Worm (Caenorhabditis elegans) whole organism, L1 larva: Measurements from ENCODE around the gene pfut-1.
A peak's percentile ranks its signal among the peaks of the same experiment; 100 is the strongest.

Source experiments
- C16A3.4 ChIP-seq: fragments of 150-350 bp; optimal IDR thresholded peaks from 2 replicates; lab custom pipeline; 2014; ENCODE audit warnings: missing biosample characterization, missing genetic modification characterization
- alr-1 ChIP-seq: fragments of 200-800 bp; sonication (Bioruptor generic); optimal IDR thresholded peaks from 2 replicates; lab custom pipeline; 2018; ENCODE audit warnings: borderline replicate concordance, mild to moderate bottlenecking, missing genetic modification characterization, missing compliant biosample characterization
- aly-2 ChIP-seq: fragments of 150-350 bp; optimal IDR thresholded peaks from 2 replicates; lab custom pipeline; 2014; ENCODE audit warnings: missing biosample characterization, missing genetic modification characterization
- ceh-8 ChIP-seq: fragments of 200-800 bp; sonication (Bioruptor generic); optimal IDR thresholded peaks from 2 replicates; lab custom pipeline; 2018; ENCODE audit warnings: mild to moderate bottlenecking, missing genetic modification characterization, moderate library complexity, missing compliant biosample characterization
- ceh-82 ChIP-seq, 3 experiments: fragments of 150-350 bp in 1 of 3; sonication (generic microtip) in 2 of 3; optimal IDR thresholded peaks; 2 replicates each; lab custom pipeline; 2014 to 2017; ENCODE audit warnings: missing biosample characterization in 3 of 3, missing genetic modification characterization in 3 of 3
- ceh-88 ChIP-seq: fragments of 200-800 bp; sonication (Bioruptor generic); IDR thresholded peaks from 2 replicates; pipeline ENCODE4 v1.3.6; 2022; ENCODE audit warnings: missing genetic modification characterization, missing compliant biosample characterization
- ces-1 ChIP-seq: fragments of 150-350 bp; optimal IDR thresholded peaks from 2 replicates; lab custom pipeline; 2014; ENCODE audit warnings: missing biosample characterization, missing genetic modification reagents, missing genetic modification characterization
- dpl-1 ChIP-seq, 3 experiments: fragments of 150-350 bp in 2 of 3; sonication (generic microtip) in 1 of 3; optimal IDR thresholded peaks; 2 replicates each; lab custom pipeline; 2014 to 2017; ENCODE audit warnings: missing biosample characterization in 3 of 3, missing genetic modification characterization in 3 of 3, missing genetic modification reagents in 3 of 3
- dsc-1 ChIP-seq: sonication (generic microtip); optimal IDR thresholded peaks from 2 replicates; lab custom pipeline; 2016; ENCODE audit warnings: mild to moderate bottlenecking, missing genetic modification characterization, missing compliant biosample characterization
- efl-3 ChIP-seq: fragments of 200-800 bp; sonication (Bioruptor generic); optimal IDR thresholded peaks from 2 replicates; lab custom pipeline; 2018; ENCODE audit warnings: mild to moderate bottlenecking, missing genetic modification characterization, missing compliant biosample characterization
- egl-13 ChIP-seq: sonication (generic microtip); optimal IDR thresholded peaks from 2 replicates; lab custom pipeline; 2016; ENCODE audit warnings: missing genotype, missing genetic modification reagents, missing genetic modification characterization, missing compliant biosample characterization
- egl-27 ChIP-seq, 2 experiments: fragments of 150-350 bp in 1 of 2; sonication (generic microtip); optimal IDR thresholded peaks; 3 replicates each; lab custom pipeline; 2017 to 2018; ENCODE audit warnings: missing biosample characterization in 2 of 2, missing genetic modification characterization in 2 of 2, missing genetic modification reagents in 2 of 2
- elt-2 ChIP-seq: sonication (generic microtip); optimal IDR thresholded peaks from 2 replicates; lab custom pipeline; 2016; ENCODE audit warnings: missing genetic modification characterization, mild to moderate bottlenecking, inconsistent platforms, missing compliant biosample characterization, missing genetic modification reagents
- ets-5 ChIP-seq: fragments of 200-800 bp; sonication (Bioruptor generic); IDR thresholded peaks from 2 replicates; pipeline ENCODE4 v1.3.6; 2022; ENCODE audit warnings: missing genetic modification characterization, missing compliant biosample characterization
- fkh-10 ChIP-seq: sonication (generic microtip); optimal IDR thresholded peaks from 2 replicates; lab custom pipeline; 2017; ENCODE audit warnings: missing biosample characterization, missing genetic modification reagents, missing genetic modification characterization
- fkh-8 ChIP-seq: sonication (generic microtip); optimal IDR thresholded peaks from 2 replicates; lab custom pipeline; 2016; ENCODE audit warnings: mild to moderate bottlenecking, missing genetic modification characterization, missing compliant biosample characterization
- fos-1 ChIP-seq: fragments of 150-350 bp; optimal IDR thresholded peaks from 2 replicates; lab custom pipeline; 2014; ENCODE audit warnings: missing biosample characterization, missing genetic modification characterization
- grh-1 ChIP-seq: fragments of 200-800 bp; sonication (Bioruptor generic); IDR thresholded peaks from 2 replicates; pipeline ENCODE4 v1.3.6; 2022; ENCODE audit warnings: missing genetic modification reagents, missing genetic modification characterization, missing compliant biosample characterization
- hlh-17 ChIP-seq: fragments of 200-800 bp; sonication (Bioruptor generic); optimal IDR thresholded peaks from 2 replicates; lab custom pipeline; 2018; ENCODE audit warnings: missing genetic modification characterization, mild to moderate bottlenecking, missing compliant biosample characterization, moderate library complexity, borderline replicate concordance
- hlh-4 ChIP-seq: sonication (generic microtip); optimal IDR thresholded peaks from 2 replicates; lab custom pipeline; 2016; ENCODE audit warnings: mild to moderate bottlenecking, missing genetic modification characterization, missing compliant biosample characterization
- irx-1 ChIP-seq: sonication (generic microtip); optimal IDR thresholded peaks from 2 replicates; lab custom pipeline; 2016; ENCODE audit warnings: missing genetic modification characterization, missing compliant biosample characterization
- isw-1 ChIP-seq: fragments of 200-800 bp; sonication (Bioruptor generic); IDR thresholded peaks from 2 replicates; pipeline ENCODE4 v1.3.6; 2022; ENCODE audit warnings: missing genetic modification characterization, missing compliant biosample characterization
- lin-35 ChIP-seq, 2 experiments: fragments of 150-350 bp; optimal IDR thresholded peaks; 2 replicates each; lab custom pipeline; 2014; ENCODE audit warnings: missing biosample characterization in 2 of 2, missing genetic modification characterization in 2 of 2, missing genetic modification reagents in 2 of 2
- mab-9 ChIP-seq: fragments of 200-800 bp; sonication (Bioruptor generic); IDR thresholded peaks from 2 replicates; pipeline ENCODE4 v1.3.6; 2022; ENCODE audit warnings: missing genetic modification reagents, missing genetic modification characterization, missing compliant biosample characterization
- mep-1 ChIP-seq: fragments of 150-350 bp; optimal IDR thresholded peaks from 2 replicates; lab custom pipeline; 2014; ENCODE audit warnings: missing biosample characterization, missing genetic modification characterization
- nhr-11 ChIP-seq: fragments of 150-350 bp; optimal IDR thresholded peaks from 2 replicates; lab custom pipeline; 2014; ENCODE audit warnings: missing biosample characterization, missing genetic modification characterization
- nhr-12 ChIP-seq: sonication (generic microtip); optimal IDR thresholded peaks from 2 replicates; lab custom pipeline; 2017; ENCODE audit warnings: missing biosample characterization, missing genetic modification characterization
- nhr-237 ChIP-seq: fragments of 150-350 bp; optimal IDR thresholded peaks from 2 replicates; lab custom pipeline; 2014; ENCODE audit warnings: missing biosample characterization, missing genetic modification characterization
- nhr-28 ChIP-seq: fragments of 150-350 bp; optimal IDR thresholded peaks from 2 replicates; lab custom pipeline; 2014; ENCODE audit warnings: missing biosample characterization, missing genetic modification characterization
- nhr-47 ChIP-seq: sonication (generic microtip); optimal IDR thresholded peaks from 2 replicates; lab custom pipeline; 2016; ENCODE audit warnings: mild to moderate bottlenecking, missing genetic modification characterization, moderate library complexity, missing compliant biosample characterization
- nhr-71 ChIP-seq: sonication (generic microtip); optimal IDR thresholded peaks from 2 replicates; lab custom pipeline; 2016; ENCODE audit warnings: mild to moderate bottlenecking, missing genetic modification characterization, moderate library complexity, missing compliant biosample characterization
- nhr-76 ChIP-seq: sonication (generic microtip); optimal IDR thresholded peaks from 2 replicates; lab custom pipeline; 2017; ENCODE audit warnings: missing biosample characterization, missing genetic modification characterization
- nhr-84 ChIP-seq: sonication (generic microtip); optimal IDR thresholded peaks from 2 replicates; lab custom pipeline; 2017; ENCODE audit warnings: missing biosample characterization, missing genetic modification characterization
- nhr-85 ChIP-seq: sonication (generic microtip); peaks from one replicate; lab custom pipeline; 2016; ENCODE audit warnings: missing genetic modification characterization, inconsistent platforms, missing compliant biosample characterization
- nhr-90 ChIP-seq: sonication (generic microtip); optimal IDR thresholded peaks from 2 replicates; lab custom pipeline; 2016; ENCODE audit warnings: mild to moderate bottlenecking, missing genetic modification characterization, missing compliant biosample characterization; ENCODE audit not compliant: poor library complexity
- pag-3 ChIP-seq: sonication (generic microtip); optimal IDR thresholded peaks from 2 replicates; lab custom pipeline; 2017; ENCODE audit warnings: missing genetic modification characterization, mild to moderate bottlenecking, missing compliant biosample characterization, antibody characterized with exemption, borderline replicate concordance; ENCODE audit not compliant: insufficient read depth
- pax-3 ChIP-seq: fragments of 200-800 bp; sonication (Bioruptor generic); optimal IDR thresholded peaks from 2 replicates; lab custom pipeline; 2018; ENCODE audit warnings: mild to moderate bottlenecking, missing genetic modification characterization, moderate library complexity, missing compliant biosample characterization
- skn-1 ChIP-seq: fragments of 150-350 bp; optimal IDR thresholded peaks from 2 replicates; lab custom pipeline; 2014; ENCODE audit warnings: missing biosample characterization, missing genetic modification characterization
- snu-23 ChIP-seq: sonication (generic microtip); optimal IDR thresholded peaks from 2 replicates; lab custom pipeline; 2016; ENCODE audit warnings: missing genetic modification characterization, missing compliant biosample characterization
- sup-37 ChIP-seq: fragments of 200-800 bp; sonication (Bioruptor generic); optimal IDR thresholded peaks from 2 replicates; lab custom pipeline; 2018; ENCODE audit warnings: mild to moderate bottlenecking, missing genetic modification characterization, missing compliant biosample characterization
- xbp-1 ChIP-seq: sonication (generic microtip); optimal IDR thresholded peaks from 2 replicates; lab custom pipeline; 2016; ENCODE audit warnings: missing genetic modification characterization, missing compliant biosample characterization
- zag-1 ChIP-seq: fragments of 150-350 bp; optimal IDR thresholded peaks from 2 replicates; lab custom pipeline; 2014; ENCODE audit warnings: missing biosample characterization, missing genetic modification characterization
- ztf-11 ChIP-seq, 2 experiments: sonication (generic microtip); optimal IDR thresholded peaks; 2 replicates each; lab custom pipeline; 2016 to 2017; ENCODE audit warnings: missing genetic modification characterization in 2 of 2, missing biosample characterization in 1 of 2, missing compliant biosample characterization in 1 of 2

The pfut-1 gene

DNA sequence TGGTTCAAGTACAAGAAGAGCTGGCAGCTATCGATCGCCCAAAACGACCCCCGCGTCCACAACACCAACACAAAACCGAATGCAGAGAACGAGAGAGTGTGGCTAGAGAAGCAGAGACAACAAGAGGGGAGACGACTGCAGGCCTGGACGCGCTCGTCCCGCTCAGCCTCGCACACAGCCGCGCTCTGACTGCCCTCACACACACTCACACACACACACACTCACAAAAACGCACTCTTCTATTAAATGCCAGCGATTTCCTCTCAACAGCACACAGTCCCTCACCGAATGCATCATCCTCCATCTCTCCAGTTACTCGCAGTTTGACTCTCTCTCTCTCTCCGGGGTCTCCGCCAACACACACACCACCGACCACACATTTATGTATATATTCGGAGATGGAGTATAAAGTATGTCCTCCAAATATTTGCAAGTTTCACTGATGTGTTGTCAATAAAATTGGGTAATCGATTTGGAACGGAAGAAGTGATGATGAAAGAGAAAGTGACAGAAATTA, 37.9 kb upstream of the pfut-1 start (continued):
- peak; percentile 79 to 86 for TF ChIP-seq lin-35 (GFP tag; optimal IDR thresholded peaks at IDR 0.05; lab: Kevin White, UChicago)
- peak; percentile 97 for TF ChIP-seq nhr-71 (tag; lab: Kevin White, UChicago)
- peak; percentile 76 for TF ChIP-seq ceh-8 (GFP tag; lab: Kevin White, UChicago)
- TF ChIP-seq nhr-84 (tag; lab: Kevin White, UChicago), result no peak
- peak; percentile 86 to 92 (median 87) for TF ChIP-seq ceh-82 (tag; optimal IDR thresholded peaks at IDR 0.05; lab: Kevin White, UChicago)
- no peak for TF ChIP-seq nhr-28 (tag; lab: Kevin White, UChicago)
- peak; percentile 88 for TF ChIP-seq fos-1 (tag; lab: Kevin White, UChicago)
- TF ChIP-seq egl-27 (tag; optimal IDR thresholded peaks at IDR 0.05; lab: Kevin White, UChicago), result peak; percentile 85 to 90
- peak; percentile 94 for TF ChIP-seq fkh-8 (tag; lab: Kevin White, UChicago)
- TF ChIP-seq C16A3.4 (tag; lab: Kevin White, UChicago), result peak; percentile 95
- peak; percentile 84 for TF ChIP-seq xbp-1
- TF ChIP-seq skn-1, result peak; percentile 79
- no peak for TF ChIP-seq efl-3 (GFP tag; lab: Kevin White, UChicago)
- TF ChIP-seq egl-13 (tag; lab: Kevin White, UChicago), result peak; percentile 86
- TF ChIP-seq fkh-10 (GFP tag; lab: Kevin White, UChicago), result peak; percentile 92
- no peak for TF ChIP-seq nhr-12 (tag; lab: Kevin White, UChicago)
- no peak for TF ChIP-seq nhr-76 (tag; lab: Kevin White, UChicago)
- TF ChIP-seq irx-1 (tag; lab: Kevin White, UChicago), result peak; percentile 69
- TF ChIP-seq nhr-90 (tag; lab: Kevin White, UChicago), result peak; percentile 86
- TF ChIP-seq grh-1 (GFP tag; lab: Robert Waterston, UW), result 0 out of 2 replicates have a peak, but pooled peaks have one; percentile 48
- TF ChIP-seq mab-9 (GFP tag; lab: Robert Waterston, UW), result peak; percentile 58; the same call in 1 of the 2 replicates
- TF ChIP-seq zag-1 (tag; lab: Kevin White, UChicago), result peak; percentile 87
- TF ChIP-seq mep-1 (tag; lab: Kevin White, UChicago), result peak; percentile 85
- TF ChIP-seq sup-37 (GFP tag; lab: Kevin White, UChicago), result no peak
- peak; percentile 98 for TF ChIP-seq snu-23 (GFP tag; lab: Kevin White, UChicago)
- peak; percentile 60 for TF ChIP-seq elt-2
- TF ChIP-seq nhr-85, result peak; percentile 95
- TF ChIP-seq dsc-1 (tag; lab: Kevin White, UChicago), result peak; percentile 86
- peak; percentile 75 for TF ChIP-seq pax-3 (tag; lab: Kevin White, UChicago)
- no peak for TF ChIP-seq hlh-17 (GFP tag; lab: Kevin White, UChicago)
- TF ChIP-seq nhr-11 (tag; lab: Kevin White, UChicago), result peak; percentile 12
- TF ChIP-seq ces-1, result peak; percentile 75
- no peak for TF ChIP-seq hlh-4
- peak; percentile 80 for TF ChIP-seq aly-2
- TF ChIP-seq nhr-237 (tag; lab: Kevin White, UChicago), result peak; percentile 88
- TF ChIP-seq dpl-1 (GFP tag; optimal IDR thresholded peaks at IDR 0.05; lab: Kevin White, UChicago), result peak; percentile 52 to 63 (median 55)
- peak in 1 of 2 experiments; percentile 80 for TF ChIP-seq ztf-11 (tag; optimal IDR thresholded peaks at IDR 0.05; lab: Kevin White, UChicago)
- TF ChIP-seq isw-1 (GFP tag; lab: Robert Waterston, UW), result peak; percentile 77
- TF ChIP-seq ceh-88, result peak; percentile 38; the same call in 1 of the 2 replicates
- TF ChIP-seq nhr-47 (tag; lab: Kevin White, UChicago), result peak; percentile 91
- TF ChIP-seq alr-1 (tag; lab: Kevin White, UChicago), result no peak
- TF ChIP-seq ets-5 (GFP tag; lab: Robert Waterston, UW), result no peak
- TF ChIP-seq pag-3 (tag; lab: Kevin White, UChicago), result peak; percentile 61
